Worm (Caenorhabditis elegans): ENCODE results near the gene T03F7.6.

ce11 chrV:11272848-11273247, 21.6 kb upstream of the T03F7.6 start, which contains the start of gene clec-223:
- no peak for TF ChIP-seq tbx-11 (GFP tag; IDR thresholded peaks at IDR 0.05)
- no peak for TF ChIP-seq ama-1 (optimal IDR thresholded peaks at IDR 0.05)
- no peak for TF ChIP-seq aly-1 (tag; optimal IDR thresholded peaks at IDR 0.05)
